Worm (Caenorhabditis elegans) whole organism, L3 larva: ENCODE results near the gene C06E1.9.

Experiments used
- R02D3.7 ChIP-seq: fragments of 150-350 bp; optimal IDR thresholded peaks from 2 replicates; lab custom pipeline; 2014; ENCODE audit warnings: missing biosample characterization, missing genetic modification characterization
- ZK546.5 ChIP-seq: sonication (generic microtip); optimal IDR thresholded peaks from 2 replicates; lab custom pipeline; 2017; ENCODE audit warnings: missing biosample characterization, missing genetic modification characterization
- aly-2 ChIP-seq: fragments of 150-350 bp; optimal IDR thresholded peaks from 2 replicates; lab custom pipeline; 2014; ENCODE audit warnings: missing biosample characterization, missing genetic modification characterization
- ama-1 ChIP-seq: fragments of 150-350 bp; optimal IDR thresholded peaks from 2 replicates; lab custom pipeline; 2018
- ceh-16 ChIP-seq: sonication (generic microtip); optimal IDR thresholded peaks from 2 replicates; lab custom pipeline; 2017; ENCODE audit warnings: missing biosample characterization, missing genetic modification characterization
- ceh-28 ChIP-seq: fragments of 150-350 bp; optimal IDR thresholded peaks from 2 replicates; lab custom pipeline; 2014; ENCODE audit warnings: missing biosample characterization, missing genetic modification reagents, missing genetic modification characterization
- ceh-82 ChIP-seq: fragments of 150-350 bp; optimal IDR thresholded peaks from 2 replicates; lab custom pipeline; 2014; ENCODE audit warnings: missing biosample characterization, missing genetic modification characterization
- daf-12 ChIP-seq: fragments of 150-350 bp; optimal IDR thresholded peaks from 2 replicates; lab custom pipeline; 2014; ENCODE audit warnings: missing biosample characterization, missing genetic modification reagents, missing genetic modification characterization
- egl-5 ChIP-seq: fragments of 150-350 bp; optimal IDR thresholded peaks from 2 replicates; lab custom pipeline; 2017; ENCODE audit warnings: missing biosample characterization, missing genetic modification reagents, missing genetic modification characterization, inconsistent platforms
- elt-1 ChIP-seq: fragments of 150-350 bp; optimal IDR thresholded peaks from 2 replicates; lab custom pipeline; 2014; ENCODE audit warnings: missing biosample characterization, missing genetic modification characterization
- elt-2 ChIP-seq: sonication (generic microtip); optimal IDR thresholded peaks from 2 replicates; lab custom pipeline; 2016; ENCODE audit warnings: missing genetic modification reagents, mild to moderate bottlenecking, missing genetic modification characterization, missing compliant biosample characterization
- elt-3 ChIP-seq, 3 experiments: fragments of 150-350 bp in 1 of 3; sonication (generic microtip) in 2 of 3; optimal IDR thresholded peaks; 2 replicates in 2 of 3; 4 replicates in 1 of 3; lab custom pipeline; 2014 to 2017; ENCODE audit warnings: missing biosample characterization in 3 of 3, missing genetic modification characterization in 3 of 3
- eor-1 ChIP-seq, 2 experiments: fragments of 150-350 bp; optimal IDR thresholded peaks; 2 replicates each; lab custom pipeline; 2014 to 2018; ENCODE audit warnings: missing biosample characterization in 2 of 2, missing genetic modification characterization in 2 of 2
- fkh-10 ChIP-seq: sonication (generic microtip); optimal IDR thresholded peaks from 2 replicates; lab custom pipeline; 2017; ENCODE audit warnings: missing biosample characterization, missing genetic modification reagents, missing genetic modification characterization
- fkh-2 ChIP-seq: fragments of 150-350 bp; optimal IDR thresholded peaks from 2 replicates; lab custom pipeline; 2014; ENCODE audit warnings: missing biosample characterization, missing genetic modification reagents, missing genetic modification characterization
- fos-1 ChIP-seq: fragments of 150-350 bp; optimal IDR thresholded peaks from 2 replicates; lab custom pipeline; 2014; ENCODE audit warnings: missing biosample characterization, missing genetic modification characterization
- hmg-11 ChIP-seq: sonication (generic microtip); optimal IDR thresholded peaks from 2 replicates; lab custom pipeline; 2016; ENCODE audit warnings: missing genetic modification characterization, missing compliant biosample characterization
- lin-15B ChIP-seq: fragments of 150-350 bp; optimal IDR thresholded peaks from 2 replicates; lab custom pipeline; 2014; ENCODE audit warnings: missing biosample characterization, missing genetic modification characterization
- lin-39 ChIP-seq: fragments of 150-350 bp; optimal IDR thresholded peaks from 2 replicates; lab custom pipeline; 2018; ENCODE audit warnings: missing biosample characterization, missing genetic modification reagents, missing genetic modification characterization
- lsy-12 ChIP-seq: sonication (generic microtip); optimal IDR thresholded peaks from 2 replicates; lab custom pipeline; 2016; ENCODE audit warnings: mild to moderate bottlenecking, missing genetic modification characterization, missing compliant biosample characterization
- mdl-1 ChIP-seq: fragments of 150-350 bp; optimal IDR thresholded peaks from 2 replicates; lab custom pipeline; 2014; ENCODE audit warnings: missing biosample characterization, missing genetic modification characterization
- mml-1 ChIP-seq: fragments of 150-350 bp; sonication (generic microtip); optimal IDR thresholded peaks from 3 replicates; lab custom pipeline; 2014; ENCODE audit warnings: missing biosample characterization, missing genetic modification characterization
- nfya-1 ChIP-seq: sonication (generic microtip); optimal IDR thresholded peaks from 2 replicates; lab custom pipeline; 2017; ENCODE audit warnings: missing genetic modification characterization, mild to moderate bottlenecking, missing compliant biosample characterization, antibody characterized with exemption, moderate library complexity; ENCODE audit not compliant: insufficient read depth
- nhr-23 ChIP-seq: fragments of 150-350 bp; optimal IDR thresholded peaks from 2 replicates; lab custom pipeline; 2014; ENCODE audit warnings: missing biosample characterization, missing genetic modification reagents, missing genetic modification characterization
- nhr-25 ChIP-seq: sonication (generic microtip); optimal IDR thresholded peaks from 2 replicates; lab custom pipeline; 2017; ENCODE audit warnings: missing biosample characterization, missing genetic modification characterization
- nhr-43 ChIP-seq: sonication (generic microtip); optimal IDR thresholded peaks from 2 replicates; lab custom pipeline; 2016; ENCODE audit warnings: mild to moderate bottlenecking, missing genetic modification characterization, missing compliant biosample characterization; ENCODE audit not compliant: poor library complexity, severe bottlenecking
- nhr-67 ChIP-seq: fragments of 150-350 bp; optimal IDR thresholded peaks from 2 replicates; lab custom pipeline; 2014; ENCODE audit warnings: missing biosample characterization, missing genetic modification characterization
- nhr-76 ChIP-seq: fragments of 150-350 bp; sonication (generic microtip); optimal IDR thresholded peaks from 5 replicates; lab custom pipeline; 2014; ENCODE audit warnings: missing biosample characterization, missing genetic modification characterization
- nhr-77 ChIP-seq: fragments of 150-350 bp; optimal IDR thresholded peaks from 2 replicates; lab custom pipeline; 2014; ENCODE audit warnings: missing biosample characterization, missing genetic modification characterization
- pha-4 ChIP-seq: fragments of 150-350 bp; optimal IDR thresholded peaks from 2 replicates; lab custom pipeline; 2014; ENCODE audit warnings: missing biosample characterization, missing genetic modification reagents, missing genetic modification characterization
- pqm-1 ChIP-seq: fragments of 150-350 bp; optimal IDR thresholded peaks from 2 replicates; lab custom pipeline; 2017; ENCODE audit warnings: missing biosample characterization, missing genetic modification characterization, inconsistent platforms
- sea-2 ChIP-seq: fragments of 150-350 bp; sonication (generic microtip); optimal IDR thresholded peaks from 4 replicates; lab custom pipeline; 2014; ENCODE audit warnings: missing biosample characterization, missing genetic modification reagents, missing genetic modification characterization
- skn-1 ChIP-seq: fragments of 150-350 bp; optimal IDR thresholded peaks from 2 replicates; lab custom pipeline; 2014; ENCODE audit warnings: missing biosample characterization, missing genetic modification characterization
- snpc-4 ChIP-seq: fragments of 150-350 bp; optimal IDR thresholded peaks from 2 replicates; lab custom pipeline; 2014; ENCODE audit warnings: missing biosample characterization, missing genetic modification characterization
- tbx-2 ChIP-seq: sonication (generic microtip); optimal IDR thresholded peaks from 2 replicates; lab custom pipeline; 2016; ENCODE audit warnings: mild to moderate bottlenecking, missing genetic modification characterization, missing compliant biosample characterization
- unc-39 ChIP-seq: sonication (generic microtip); optimal IDR thresholded peaks from 4 replicates; lab custom pipeline; 2017; ENCODE audit warnings: missing biosample characterization, missing genetic modification characterization
- unc-62 ChIP-seq: fragments of 150-350 bp; sonication (generic microtip); optimal IDR thresholded peaks from 4 replicates; lab custom pipeline; 2014; ENCODE audit warnings: missing biosample characterization, missing genetic modification reagents, missing genetic modification characterization
- ztf-11 ChIP-seq: fragments of 150-350 bp; optimal IDR thresholded peaks from 2 replicates; lab custom pipeline; 2014; ENCODE audit warnings: missing biosample characterization, missing genetic modification characterization
- ztf-4 ChIP-seq: fragments of 150-350 bp; optimal IDR thresholded peaks from 2 replicates; lab custom pipeline; 2014; ENCODE audit warnings: missing biosample characterization, missing genetic modification characterization

Gene C06E1.9

ce11 chrIII:8652922-8653321, 43.3 kb upstream of the C06E1.9 start:
- peak; percentile 70 for TF ChIP-seq nhr-43 (tag; lab: Kevin White, UChicago)
- TF ChIP-seq nhr-76 (tag; lab: Kevin White, UChicago), result no peak
- no peak for TF ChIP-seq ceh-28 (tag; lab: Kevin White, UChicago)
- no peak for TF ChIP-seq pqm-1 (tag; lab: Kevin White, UChicago)
- peak; percentile 23 for TF ChIP-seq nhr-25 (tag; lab: Kevin White, UChicago)
- no peak for TF ChIP-seq unc-39
- TF ChIP-seq lin-39 (tag; lab: Kevin White, UChicago), result peak; percentile 71
- peak; percentile 95 for TF ChIP-seq ama-1 (lab: Kevin White, UChicago)
- TF ChIP-seq nfya-1, result peak; percentile 36
- no peak for TF ChIP-seq sea-2 (GFP tag; lab: Kevin White, UChicago)
- peak; percentile 21 for TF ChIP-seq nhr-23 (tag; lab: Kevin White, UChicago)
- peak in 1 of 3 experiments; percentile 64 for TF ChIP-seq elt-3 (tag; optimal IDR thresholded peaks at IDR 0.05; lab: Kevin White, UChicago)
- TF ChIP-seq tbx-2 (tag; lab: Kevin White, UChicago), result peak; percentile 28
- TF ChIP-seq ztf-4 (tag; lab: Kevin White, UChicago), result peak; percentile 21
- peak; percentile 52 for TF ChIP-seq hmg-11 (tag; lab: Kevin White, UChicago)
- TF ChIP-seq nhr-67 (tag; lab: Kevin White, UChicago), result no peak

- TF ChIP-seq ceh-28 (tag; lab: Kevin White, UChicago) (no peak), fkh-10 (GFP tag; lab: Kevin White, UChicago) (no peak), lsy-12 (tag; lab: Kevin White, UChicago) (peak; percentile 6), fkh-2 (tag; lab: Kevin White, UChicago) (no peak), tbx-2 (tag; lab: Kevin White, UChicago) (no peak), elt-3 (tag; optimal IDR thresholded peaks at IDR 0.05; lab: Kevin White, UChicago) (no peak), nhr-43 (tag; lab: Kevin White, UChicago) (no peak), nfya-1 (no peak), hmg-11 (tag; lab: Kevin White, UChicago) (no peak), ama-1 (lab: Kevin White, UChicago) (peak; percentile 93), ZK546.5 (no peak)
Observed at ce11 chrIII:8652112-8652694, 42.6 kb upstream of the C06E1.9 start.

- TF ChIP-seq ceh-82 (no peak), fkh-10 (GFP tag; lab: Kevin White, UChicago) (no peak), tbx-2 (tag; lab: Kevin White, UChicago) (no peak), lin-39 (tag; lab: Kevin White, UChicago) (peak; percentile 35), aly-2 (tag; lab: Kevin White, UChicago) (no peak), R02D3.7 (tag; lab: Kevin White, UChicago) (no peak), pqm-1 (tag; lab: Kevin White, UChicago) (no peak), unc-39 (no peak), elt-1 (tag; lab: Kevin White, UChicago) (no peak), nfya-1 (peak; percentile 44), lin-15B (tag; lab: Kevin White, UChicago) (no peak), egl-5 (tag; lab: Kevin White, UChicago) (peak; percentile 8), hmg-11 (tag; lab: Kevin White, UChicago) (peak; percentile 28), unc-62 (GFP tag; lab: Kevin White, UChicago) (no peak), ama-1 (lab: Kevin White, UChicago) (no peak), ceh-16 (tag; lab: Kevin White, UChicago) (no peak), skn-1 (tag; lab: Kevin White, UChicago) (peak; percentile 45), pha-4 (tag; lab: Kevin White, UChicago) (peak; percentile 16), daf-12 (tag; lab: Kevin White, UChicago) (no peak), ztf-11 (tag; lab: Kevin White, UChicago) (no peak)
- TF ChIP-seq, all 47 proteins: peak for 6
Observed at ce11 chrIII:8650235-8650817, 40.7 kb upstream of the C06E1.9 start, which contains the start of gene flp-23. TSS of gene flp-23 (plus strand) at chrIII:8650767.

ce11 chrIII:8648589-8648988, 39.0 kb upstream of the C06E1.9 start, which contains the start of gene F22B7.3:
TSS of gene F22B7.3 (plus strand) at chrIII:8648889.
- TF ChIP-seq nhr-77, result no peak
- no peak for TF ChIP-seq lin-39 (tag; lab: Kevin White, UChicago)
- TF ChIP-seq ceh-16 (tag; lab: Kevin White, UChicago), result no peak
- no peak for TF ChIP-seq eor-1 (tag; optimal IDR thresholded peaks at IDR 0.05; lab: Kevin White, UChicago)
- TF ChIP-seq mml-1 (tag; lab: Kevin White, UChicago), result no peak
- TF ChIP-seq elt-2, result no peak
- TF ChIP-seq mdl-1, result no peak
- TF ChIP-seq elt-3 (tag; optimal IDR thresholded peaks at IDR 0.05; lab: Kevin White, UChicago), result no peak
- TF ChIP-seq unc-39, result no peak
- TF ChIP-seq fkh-10 (GFP tag; lab: Kevin White, UChicago), result no peak
- no peak for TF ChIP-seq fos-1 (tag; lab: Kevin White, UChicago)
- TF ChIP-seq snpc-4, result no peak
- TF ChIP-seq ceh-82, result no peak
